Worm (Caenorhabditis elegans): Measurements from ENCODE around the gene ent-7.
"Not testable (repeated sequence)": the region's sequence is repeated elsewhere in the genome, so short reads cannot be mapped to it uniquely, and the experiment has no call there.

ent-7 gene

ce11 chrIV:10017633-10018032 is 556 bp downstream of the ent-7 start, which contains the start of gene F44D12.2:
Gene F44D12.2, minus strand, starts transcription at chrIV:10017733.
- no peak for TF ChIP-seq lin-13 (GFP tag; optimal IDR thresholded peaks at IDR 0.05)
- no peak for TF ChIP-seq ceh-63 (GFP tag; optimal IDR thresholded peaks at IDR 0.05)
- TF ChIP-seq C04F5.9 (tag; optimal IDR thresholded peaks at IDR 0.05) = no peak
- no peak for TF ChIP-seq efl-3 (GFP tag; optimal IDR thresholded peaks at IDR 0.05)
- no peak for TF ChIP-seq snu-23 (GFP tag; optimal IDR thresholded peaks at IDR 0.05)
- no peak for TF ChIP-seq lin-39 (tag; optimal IDR thresholded peaks at IDR 0.05)

DNA sequence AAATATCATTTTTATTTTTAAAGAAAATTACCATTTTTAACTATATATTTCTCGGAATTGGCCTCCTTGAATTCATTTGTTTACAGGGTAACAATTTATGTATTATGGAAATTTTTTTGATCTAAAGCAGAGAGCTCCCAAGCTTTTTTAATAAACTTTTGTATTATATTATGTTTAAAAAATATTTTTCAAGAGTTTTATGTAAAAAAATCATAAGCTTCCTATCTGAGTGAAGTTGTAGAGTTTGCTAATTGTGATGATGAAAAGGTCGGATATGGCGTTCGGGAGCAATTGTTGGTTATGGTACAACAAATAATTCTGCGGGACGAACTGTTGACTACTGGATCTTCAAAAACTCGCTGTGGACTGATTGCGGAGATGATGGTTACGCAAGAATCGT is 4.2 kb downstream of the ent-7 start, which contains the start of gene F44D12.19:
Gene F44D12.19, plus strand, starts transcription at position 301 of the 400 bp plus-strand sequence.
- TF ChIP-seq F16B12.6 (tag; optimal IDR thresholded peaks at IDR 0.05) (no peak), unc-30 (tag; optimal IDR thresholded peaks at IDR 0.05) (no peak), ceh-82 (tag; optimal IDR thresholded peaks at IDR 0.05) (no peak), nhr-71 (tag; optimal IDR thresholded peaks at IDR 0.05) (no peak), mdl-1 (tag; optimal IDR thresholded peaks at IDR 0.05) (no peak), swsn-7 (tag; optimal IDR thresholded peaks at IDR 0.05) (no peak), pag-3 (tag; optimal IDR thresholded peaks at IDR 0.05; ENCODE audit: borderline replicate concordance, insufficient read depth) (no peak)

DNA sequence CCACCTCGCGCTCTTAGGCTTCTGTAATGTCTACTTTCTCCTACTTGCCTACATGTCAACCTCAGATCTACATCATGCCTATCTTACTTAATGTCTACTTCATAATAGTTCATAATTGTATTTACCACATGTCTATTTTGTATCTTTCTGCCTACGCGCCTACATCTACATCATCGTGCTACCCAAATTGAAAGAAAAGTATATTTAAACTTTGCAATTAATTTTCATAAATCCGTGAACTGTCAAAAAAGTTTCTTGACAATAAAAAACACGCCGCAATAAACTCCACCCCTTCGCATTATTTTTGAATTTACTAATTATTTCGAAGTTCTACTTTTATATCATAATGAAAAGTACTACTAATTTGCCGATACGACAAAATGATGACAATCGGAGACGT is 5.9 kb downstream of the ent-7 start, which contains the start of gene F44D12.8:
Gene F44D12.8, plus strand, starts transcription at position 301 of the 400 bp plus-strand sequence.
- no peak for TF ChIP-seq unc-62 (GFP tag; optimal IDR thresholded peaks at IDR 0.05)
- no peak for TF ChIP-seq ets-5 (GFP tag; IDR thresholded peaks at IDR 0.05)
- no peak for TF ChIP-seq C34B4.2 (tag; optimal IDR thresholded peaks at IDR 0.05)
- no peak for TF ChIP-seq lin-15B (tag; optimal IDR thresholded peaks at IDR 0.05)
- TF ChIP-seq ceh-8 (GFP tag; optimal IDR thresholded peaks at IDR 0.05) = no peak
- no peak for TF ChIP-seq fkh-4 (tag; optimal IDR thresholded peaks at IDR 0.05; ENCODE audit: borderline replicate concordance)
- no peak for TF ChIP-seq nhr-11 (tag; optimal IDR thresholded peaks at IDR 0.05)
- no peak for TF ChIP-seq Y116A8C.19 (tag; optimal IDR thresholded peaks at IDR 0.05; ENCODE audit: borderline replicate concordance)
- TF ChIP-seq hlh-4 (tag; optimal IDR thresholded peaks at IDR 0.05) = no peak
- no peak for TF ChIP-seq unc-130 (tag; optimal IDR thresholded peaks at IDR 0.05)
- no peak for TF ChIP-seq mab-9 (GFP tag; IDR thresholded peaks at IDR 0.05)

ce11 chrIV:10026129-10026528 is 9.1 kb downstream of the ent-7 start:
- TF ChIP-seq zag-1 (tag; optimal IDR thresholded peaks at IDR 0.05) = no peak
- no peak for TF ChIP-seq fkh-10 (GFP tag; optimal IDR thresholded peaks at IDR 0.05)
- TF ChIP-seq lin-15B (tag; optimal IDR thresholded peaks at IDR 0.05) = no peak
- TF ChIP-seq efl-3 (GFP tag; optimal IDR thresholded peaks at IDR 0.05) = no peak
- no peak for TF ChIP-seq lin-39 (tag; optimal IDR thresholded peaks at IDR 0.05)
- TF ChIP-seq sox-4 (tag; optimal IDR thresholded peaks at IDR 0.05) = no peak

ce11 chrIV:10027566-10027965 is 10.5 kb downstream of the ent-7 start, which contains the start of gene gipc-2:
Gene gipc-2, minus strand, starts transcription at chrIV:10027666.
- TF ChIP-seq snpc-4 (tag; optimal IDR thresholded peaks at IDR 0.05) = no peak
- TF ChIP-seq hlh-17 (GFP tag; optimal IDR thresholded peaks at IDR 0.05; ENCODE audit: borderline replicate concordance) = no peak
- no peak for TF ChIP-seq fkh-8 (tag; optimal IDR thresholded peaks at IDR 0.05)
- TF ChIP-seq nhr-11 (tag; optimal IDR thresholded peaks at IDR 0.05) = no peak
- TF ChIP-seq mep-1 (tag; optimal IDR thresholded peaks at IDR 0.05) = no peak
- TF ChIP-seq aly-2 (tag; optimal IDR thresholded peaks at IDR 0.05) = no peak
- TF ChIP-seq tlp-1 (tag; optimal IDR thresholded peaks at IDR 0.05) = no peak

- not testable (repeated sequence) for TF ChIP-seq lsy-2 (tag; optimal IDR thresholded peaks at IDR 0.05); nhr-19 (GFP tag; conservative IDR thresholded peaks at IDR 0.05); lin-13 (GFP tag; optimal IDR thresholded peaks at IDR 0.05)
These were observed 11.7 kb downstream of the ent-7 start, which contains the start of the genes F44D12.16 and msd-2 for ce11 chrIV:10028779-10029178. Gene F44D12.16, plus strand, starts transcription at chrIV:10029079. Gene msd-2, plus strand, starts transcription at chrIV:10029083.
